Fruit fly (Drosophila melanogaster) whole organism, prepupa: Measurements from ENCODE around the gene Gr93a.

ENCODE experiments used
- CG6792 ChIP-seq: fragments of 200-800 bp; sonication (Bioruptor generic); optimal IDR thresholded peaks from 3 replicates; lab custom pipeline; 2016; ENCODE audit warnings: missing biosample characterization, missing genetic modification characterization
- Ets96B ChIP-seq: fragments of 200-800 bp; optimal IDR thresholded peaks from 2 replicates; lab custom pipeline; 2019; ENCODE audit warnings: missing biosample characterization, mild to moderate bottlenecking, missing genetic modification characterization, moderate library complexity
- Sox14 ChIP-seq: fragments of 200-800 bp; sonication (Bioruptor generic); optimal IDR thresholded peaks from 3 replicates; lab custom pipeline; 2016; ENCODE audit warnings: missing biosample characterization, missing genetic modification characterization
- esn ChIP-seq: fragments of 200-800 bp; sonication (Bioruptor generic); optimal IDR thresholded peaks from 2 replicates; lab custom pipeline; 2016; ENCODE audit warnings: missing biosample characterization, mild to moderate bottlenecking, missing genetic modification characterization, moderate library complexity
- net ChIP-seq: fragments of 200-800 bp; sonication (Bioruptor generic); optimal IDR thresholded peaks from 3 replicates; lab custom pipeline; 2016; ENCODE audit warnings: missing biosample characterization, missing genetic modification characterization

dm6 chr3R:21843665-21844064 lies 11.4 kb downstream of the Gr93a start, which contains the start of gene Gr93b:
- no peak for TF ChIP-seq CG6792 (GFP tag; lab: Kevin White, UChicago)
- no peak for TF ChIP-seq Ets96B (tag; lab: Kevin White, UChicago)
- TF ChIP-seq Sox14 (GFP tag; lab: Kevin White, UChicago), result no peak
- TF ChIP-seq esn (GFP tag; lab: Kevin White, UChicago), result no peak
- no peak for TF ChIP-seq net
